Worm (Caenorhabditis elegans) whole organism, L4/young adult: Measurements from ENCODE around the gene Y51B9A.6.
"Not testable (repeated sequence)": the region's sequence is repeated elsewhere in the genome, so short reads cannot be mapped to it uniquely, and the experiment has no call there.

Source experiments
- W03F9.2 ChIP-seq: fragments of 150-350 bp; optimal IDR thresholded peaks from 2 replicates; lab custom pipeline; 2014; ENCODE audit warnings: missing biosample characterization, missing genetic modification characterization
- dao-5 ChIP-seq: sonication (generic microtip); optimal IDR thresholded peaks from 2 replicates; lab custom pipeline; 2016; ENCODE audit warnings: missing genotype, missing genetic modification characterization, moderate library complexity, missing compliant biosample characterization
- him-1 ChIP-seq: sonication (generic microtip); optimal IDR thresholded peaks from 2 replicates; lab custom pipeline; 2016; ENCODE audit warnings: missing genotype, missing genetic modification reagents, missing genetic modification characterization, missing compliant biosample characterization

The Y51B9A.6 gene

ce11 chrII:9403087-9403486, at the start of gene Y51B9A.6:
Y51B9A.6 (minus strand) TSS chrII:9403187.
- TF ChIP-seq dao-5 (no peak), W03F9.2 (tag; lab: Kevin White, UChicago) (no peak), him-1 (tag; lab: Kevin White, UChicago) (no peak)

- TF ChIP-seq him-1 (tag; lab: Kevin White, UChicago); W03F9.2 (tag; lab: Kevin White, UChicago); dao-5: not testable (repeated sequence)
Observed at ce11 chrII:9452172-9452571, 49.2 kb upstream of the Y51B9A.6 start, which contains the start of gene R09D1.12. R09D1.12 (minus strand) TSS chrII:9452272.

- TF ChIP-seq him-1 (tag; lab: Kevin White, UChicago) (no peak), W03F9.2 (tag; lab: Kevin White, UChicago) (no peak), dao-5 (no peak)
Observed at ce11 chrII:9447965-9448364, 45.0 kb upstream of the Y51B9A.6 start, which contains the start of gene chil-18. chil-18 (plus strand) TSS chrII:9448265.

- TF ChIP-seq W03F9.2 (tag; lab: Kevin White, UChicago) (no peak), him-1 (tag; lab: Kevin White, UChicago) (no peak), dao-5 (no peak)
Observed at ce11 chrII:9445368-9445767, 42.4 kb upstream of the Y51B9A.6 start, which contains the start of gene R09D1.13. R09D1.13 (minus strand) TSS chrII:9445468.

ce11 chrII:9443522-9443921, 40.5 kb upstream of the Y51B9A.6 start, which contains the start of gene chil-15:
chil-15 (minus strand) TSS chrII:9443622.
- no peak for TF ChIP-seq W03F9.2 (tag; lab: Kevin White, UChicago)
- no peak for TF ChIP-seq dao-5
- no peak for TF ChIP-seq him-1 (tag; lab: Kevin White, UChicago)

ce11 chrII:9441838-9442237, 38.9 kb upstream of the Y51B9A.6 start, which contains the start of gene chil-16:
chil-16 (minus strand) TSS chrII:9441938.
- TF ChIP-seq dao-5 = no peak
- no peak for TF ChIP-seq W03F9.2 (tag; lab: Kevin White, UChicago)
- no peak for TF ChIP-seq him-1 (tag; lab: Kevin White, UChicago)

ce11 chrII:9440060-9440459, 37.1 kb upstream of the Y51B9A.6 start, which contains the start of gene chil-17:
chil-17 (minus strand) TSS chrII:9440160.
- no peak for TF ChIP-seq W03F9.2 (tag; lab: Kevin White, UChicago)

ce11 chrII:9438853-9439252, 35.9 kb upstream of the Y51B9A.6 start:
- no peak for TF ChIP-seq dao-5
- TF ChIP-seq W03F9.2 (tag; lab: Kevin White, UChicago) = no peak
- TF ChIP-seq him-1 (tag; lab: Kevin White, UChicago) = no peak

ce11 chrII:9438227-9438626, 35.2 kb upstream of the Y51B9A.6 start, which contains the start of gene chil-13:
chil-13 (minus strand) TSS chrII:9438327.
- TF ChIP-seq him-1 (tag; lab: Kevin White, UChicago) (no peak), dao-5 (no peak), W03F9.2 (tag; lab: Kevin White, UChicago) (no peak)

ce11 chrII:9436009-9436408, 33.0 kb upstream of the Y51B9A.6 start, which contains the start of gene kin-16:
kin-16 (minus strand) TSS chrII:9436109.
- no peak for TF ChIP-seq W03F9.2 (tag; lab: Kevin White, UChicago)
- no peak for TF ChIP-seq him-1 (tag; lab: Kevin White, UChicago)
- no peak for TF ChIP-seq dao-5

ce11 chrII:9433609-9434008, 30.6 kb upstream of the Y51B9A.6 start, which contains the start of gene kin-15:
kin-15 (minus strand) TSS chrII:9433709.
- TF ChIP-seq him-1 (tag; lab: Kevin White, UChicago) = no peak
- TF ChIP-seq dao-5 = no peak
- no peak for TF ChIP-seq W03F9.2 (tag; lab: Kevin White, UChicago)

ce11 chrII:9431119-9431518, 28.1 kb upstream of the Y51B9A.6 start:
- TF ChIP-seq him-1 (tag; lab: Kevin White, UChicago) (no peak), W03F9.2 (tag; lab: Kevin White, UChicago) (no peak), dao-5 (no peak)

- TF ChIP-seq W03F9.2 (tag; lab: Kevin White, UChicago) (no peak), him-1 (tag; lab: Kevin White, UChicago) (no peak), dao-5 (no peak)
Observed at ce11 chrII:9427644-9428043, 24.7 kb upstream of the Y51B9A.6 start, which contains the start of gene M176.5. M176.5 (minus strand) TSS chrII:9427744.

- no peak for TF ChIP-seq dao-5
- TF ChIP-seq him-1 (tag; lab: Kevin White, UChicago) = no peak
- no peak for TF ChIP-seq W03F9.2 (tag; lab: Kevin White, UChicago)
Observed at ce11 chrII:9426076-9426475, 23.1 kb upstream of the Y51B9A.6 start, which contains the start of gene M176.10. M176.10 (minus strand) TSS chrII:9426176.

- TF ChIP-seq dao-5 = no peak
- TF ChIP-seq W03F9.2 (tag; lab: Kevin White, UChicago) = no peak
Observed at ce11 chrII:9421969-9422368, 19.0 kb upstream of the Y51B9A.6 start, which contains the start of gene M176.11. M176.11 (plus strand) TSS chrII:9422269.
